Worm (Caenorhabditis elegans): ENCODE data around the gene jmjd-1.2.
A peak's percentile ranks its signal among the peaks of the same experiment; 100 is the strongest.

Gene jmjd-1.2

DNA sequence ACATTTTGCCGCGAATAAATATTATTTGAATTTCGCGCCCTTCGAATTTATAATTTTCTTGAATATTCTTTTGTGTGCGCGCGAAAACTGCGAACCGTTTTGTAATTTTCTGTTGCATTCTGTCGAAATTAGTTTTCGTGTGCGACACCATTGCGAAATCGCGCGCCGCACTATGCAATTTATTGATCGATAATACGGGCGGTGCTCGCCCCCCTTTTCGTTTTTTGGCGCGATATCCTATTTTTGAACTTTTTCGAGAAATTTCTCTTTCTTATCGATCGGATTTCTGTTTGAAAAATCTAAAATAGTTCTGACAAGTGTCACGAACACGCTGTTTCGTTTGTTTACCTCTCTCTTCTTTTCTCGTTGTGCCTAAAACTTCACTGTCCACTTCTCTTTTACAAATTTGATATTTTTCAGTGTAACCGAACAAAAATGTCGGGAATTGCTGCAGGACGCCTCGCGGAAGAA, 10.1 kb upstream of the jmjd-1.2 start, which contains the start of gene ubc-9 (continued):
- no peak for TF ChIP-seq fos-1 (tag; optimal IDR thresholded peaks at IDR 0.05)
- no peak for TF ChIP-seq attf-4 (tag; optimal IDR thresholded peaks at IDR 0.05)
- TF ChIP-seq T26A8.4 (GFP tag; IDR thresholded peaks at IDR 0.05), result peak; percentile 61; the same call in 1 of the 2 replicates

- TF ChIP-seq mdl-1 (tag; optimal IDR thresholded peaks at IDR 0.05), result no peak
- TF ChIP-seq daf-16 (GFP tag; optimal IDR thresholded peaks at IDR 0.05), result no peak
- TF ChIP-seq daf-16 (tag; optimal IDR thresholded peaks at IDR 0.05), result peak; percentile 2
- peak; percentile 55; the same call in 1 of the 2 replicates for TF ChIP-seq snpc-1.2 (GFP tag; IDR thresholded peaks at IDR 0.05)
- TF ChIP-seq nhr-237 (tag; optimal IDR thresholded peaks at IDR 0.05), result no peak
- no peak for TF ChIP-seq set-16 (GFP tag; IDR thresholded peaks at IDR 0.05)
- TF ChIP-seq T20F7.1 (GFP tag; optimal IDR thresholded peaks at IDR 0.05), result no peak
- TF ChIP-seq D1046.2 (GFP tag; IDR thresholded peaks at IDR 0.05), result no peak
- TF ChIP-seq madf-5 (GFP tag; IDR thresholded peaks at IDR 0.05), result no peak
- TF ChIP-seq Y75B8A.6 (GFP tag; IDR thresholded peaks at IDR 0.05), result 0 out of 2 replicates have a peak, but pooled peaks have one; percentile 50
- TF ChIP-seq F49E8.2 (tag; optimal IDR thresholded peaks at IDR 0.05; ENCODE audit: borderline replicate concordance), result peak; percentile 80
- no peak for TF ChIP-seq ceh-32 (tag; optimal IDR thresholded peaks at IDR 0.05; ENCODE audit: poor library complexity)
- no peak for TF ChIP-seq zfp-2 (tag; optimal IDR thresholded peaks at IDR 0.05)
- no peak for TF ChIP-seq skn-1 (tag; optimal IDR thresholded peaks at IDR 0.05)
- no peak for TF ChIP-seq F10B5.3 (tag; optimal IDR thresholded peaks at IDR 0.05)
- TF ChIP-seq nhr-111 (GFP tag; optimal IDR thresholded peaks at IDR 0.05), result peak; percentile 9
- no peak for TF ChIP-seq ZK546.5 (tag; optimal IDR thresholded peaks at IDR 0.05)
- no peak for TF ChIP-seq F44E2.7 (GFP tag; IDR thresholded peaks at IDR 0.05)
- TF ChIP-seq hmg-1.1 (GFP tag; IDR thresholded peaks at IDR 0.05), result no peak
- TF ChIP-seq lin-38 (GFP tag; IDR thresholded peaks at IDR 0.05), result peak; percentile 54
- TF ChIP-seq nhr-77 (tag; optimal IDR thresholded peaks at IDR 0.05), result no peak
- peak; percentile 60 for TF ChIP-seq ama-1 (optimal IDR thresholded peaks at IDR 0.05)
- peak; percentile 19 for TF ChIP-seq aha-1 (tag)
- 0 out of 2 replicates have a peak, but pooled peaks have one; percentile 49 for TF ChIP-seq nhr-42 (GFP tag; IDR thresholded peaks at IDR 0.05)
- 0 out of 2 replicates have a peak, but pooled peaks have one; percentile 54 for TF ChIP-seq T26A8.4 (GFP tag; IDR thresholded peaks at IDR 0.05)
- no peak for TF ChIP-seq R02D3.7 (tag; optimal IDR thresholded peaks at IDR 0.05)
- TF ChIP-seq nhr-11 (tag; optimal IDR thresholded peaks at IDR 0.05), result no peak
- 0 out of 2 replicates have a peak, but pooled peaks have one; percentile 35 for TF ChIP-seq pha-4 (GFP tag; IDR thresholded peaks at IDR 0.05)
- TF ChIP-seq pha-4 (tag; optimal IDR thresholded peaks at IDR 0.05), result no peak
- TF ChIP-seq ceh-28 (tag; optimal IDR thresholded peaks at IDR 0.05), result no peak
- TF ChIP-seq dmd-8 (GFP tag; IDR thresholded peaks at IDR 0.05), result 0 out of 2 replicates have a peak, but pooled peaks have one; percentile 39
- 0 out of 2 replicates have a peak, but pooled peaks have one; percentile 29 for TF ChIP-seq arid-1 (GFP tag; conservative IDR thresholded peaks at IDR 0.05)
- TF ChIP-seq lin-15B (tag; optimal IDR thresholded peaks at IDR 0.05), result no peak
- TF ChIP-seq lim-7 (GFP tag; IDR thresholded peaks at IDR 0.05), result no peak
- TF ChIP-seq saeg-2 (GFP tag; IDR thresholded peaks at IDR 0.05), result peak; percentile 36; the same call in 1 of the 2 replicates
- no peak for TF ChIP-seq vab-7 (GFP tag; IDR thresholded peaks at IDR 0.05)
Measured at ce11 chrIV:4652365-4652844, 8.4 kb upstream of the jmjd-1.2 start, which contains the start of gene F29B9.5. TSS of gene F29B9.5 (plus strand) at chrIV:4652415.

DNA sequence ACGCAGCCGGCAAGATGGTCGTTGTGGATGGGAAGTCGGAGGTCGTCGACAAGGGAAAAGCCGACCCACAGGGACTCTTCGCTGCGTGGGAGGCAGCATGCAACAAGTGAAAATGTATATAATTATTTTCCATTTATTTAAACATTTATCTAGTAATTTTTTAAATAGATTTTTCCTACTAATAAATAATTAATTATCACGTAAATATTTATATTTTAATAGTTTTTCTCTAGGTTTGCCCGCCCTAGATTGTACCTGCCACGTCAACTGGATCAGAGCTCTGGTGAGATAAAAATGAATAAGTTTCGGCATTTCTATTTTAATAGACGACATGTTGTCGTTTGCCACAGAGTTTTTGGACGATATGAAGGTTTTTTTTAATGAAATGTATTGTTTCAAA, 7.8 kb upstream of the jmjd-1.2 start, which contains the start of gene psr-1:
TSS of gene psr-1 (plus strand) at position 301 of the 400 bp plus-strand sequence.
- TF ChIP-seq Y105C5A.15 (GFP tag; IDR thresholded peaks at IDR 0.05) (no peak), duxl-1 (tag; optimal IDR thresholded peaks at IDR 0.05; ENCODE audit: poor library complexity) (no peak), lir-3 (tag; optimal IDR thresholded peaks at IDR 0.05) (no peak), spr-3 (GFP tag; optimal IDR thresholded peaks at IDR 0.05) (no peak), lin-29 (GFP tag; IDR thresholded peaks at IDR 0.05) (no peak)

Measured in whole organism, L4 larva.